Worm (Caenorhabditis elegans) whole organism, L2 larva: ENCODE data around the gene rpt-2.

Experiments
- R02D3.7 ChIP-seq: fragments of 150-350 bp; optimal IDR thresholded peaks from 2 replicates; lab custom pipeline; 2014; ENCODE audit warnings: missing biosample characterization, missing genetic modification characterization
- elt-1 ChIP-seq: fragments of 150-350 bp; optimal IDR thresholded peaks from 2 replicates; lab custom pipeline; 2014; ENCODE audit warnings: missing biosample characterization, missing genetic modification characterization
- elt-3 ChIP-seq: sonication (generic microtip); optimal IDR thresholded peaks from 2 replicates; lab custom pipeline; 2017; ENCODE audit warnings: missing biosample characterization, missing genetic modification characterization
- lin-39 ChIP-seq: fragments of 150-350 bp; optimal IDR thresholded peaks from 2 replicates; lab custom pipeline; 2014; ENCODE audit warnings: missing biosample characterization, missing genetic modification reagents, missing genetic modification characterization
- nhr-23 ChIP-seq: fragments of 150-350 bp; optimal IDR thresholded peaks from 2 replicates; lab custom pipeline; 2014; ENCODE audit warnings: missing biosample characterization, missing genetic modification reagents, missing genetic modification characterization
- nhr-237 ChIP-seq: fragments of 150-350 bp; optimal IDR thresholded peaks from 2 replicates; lab custom pipeline; 2014; ENCODE audit warnings: missing biosample characterization, missing genetic modification characterization
- nhr-25 ChIP-seq: fragments of 150-350 bp; sonication (generic microtip); optimal IDR thresholded peaks from 3 replicates; lab custom pipeline; 2014; ENCODE audit warnings: missing biosample characterization, missing genetic modification characterization
- snpc-4 ChIP-seq: fragments of 150-350 bp; optimal IDR thresholded peaks from 2 replicates; lab custom pipeline; 2014; ENCODE audit warnings: missing biosample characterization, missing genetic modification characterization
- unc-55 ChIP-seq: fragments of 150-350 bp; sonication (generic microtip); optimal IDR thresholded peaks from 3 replicates; lab custom pipeline; 2014; ENCODE audit warnings: missing biosample characterization, missing genetic modification reagents, missing genetic modification characterization
- ztf-11 ChIP-seq: sonication (generic microtip); optimal IDR thresholded peaks from 2 replicates; lab custom pipeline; 2017; ENCODE audit warnings: missing biosample characterization, missing genetic modification characterization

DNA sequence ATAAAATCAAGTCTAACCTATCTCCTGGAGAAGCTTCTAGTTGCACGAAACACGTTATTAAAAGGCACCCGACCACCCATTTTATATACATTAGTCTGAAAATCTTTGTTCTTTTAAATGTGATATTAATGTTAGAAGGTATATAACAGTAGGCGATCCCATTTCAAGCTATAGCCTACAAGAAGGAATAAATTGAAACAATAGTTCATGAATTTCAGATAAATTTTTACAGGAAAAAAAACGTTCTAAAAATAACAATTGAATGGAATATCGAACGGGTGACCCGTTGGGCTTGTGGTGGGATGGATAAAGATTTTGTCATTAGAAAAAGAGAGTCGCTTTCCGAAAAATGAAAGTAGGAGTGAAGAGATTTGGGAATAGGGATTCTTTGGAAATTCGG lies 30.3 kb upstream of the rpt-2 start, which contains the start of gene pgap-3:
- TF ChIP-seq unc-55 = no peak
- TF ChIP-seq nhr-237 = no peak
- TF ChIP-seq snpc-4 (tag; lab: Kevin White, UChicago) = no peak
- TF ChIP-seq lin-39 = no peak
- no peak for TF ChIP-seq elt-1 (tag; lab: Kevin White, UChicago)
- no peak for TF ChIP-seq R02D3.7 (tag; lab: Kevin White, UChicago)
- no peak for TF ChIP-seq elt-3
- TF ChIP-seq nhr-25 (tag; lab: Kevin White, UChicago) = no peak
- no peak for TF ChIP-seq nhr-23 (tag; lab: Kevin White, UChicago)
- TF ChIP-seq ztf-11 (tag; lab: Kevin White, UChicago) = no peak
